Worm (Caenorhabditis elegans): ENCODE results near the gene C07A4.2.

C07A4.2 gene

DNA sequence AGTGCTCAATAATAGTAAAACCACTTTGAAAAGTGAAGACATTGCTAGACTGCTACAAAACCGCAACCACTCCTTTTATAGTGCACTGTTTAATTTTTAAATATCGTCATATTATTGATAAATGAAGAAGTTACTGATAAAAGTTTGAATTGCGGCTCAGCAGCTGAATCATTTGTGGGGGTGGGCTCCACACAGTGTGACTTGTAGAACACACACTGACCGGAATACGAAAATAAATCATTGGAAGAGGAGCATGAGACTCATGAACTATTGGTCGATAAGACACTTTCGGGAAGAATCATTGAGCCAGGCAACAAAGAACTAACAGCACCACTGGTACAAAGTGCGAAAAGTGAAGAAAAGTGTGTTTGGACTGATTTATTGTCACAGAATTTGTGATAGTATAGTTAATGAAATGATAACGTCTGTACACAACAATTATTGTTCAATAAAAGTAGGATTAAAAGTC is 30.0 kb upstream of the C07A4.2 start, which contains the start of gene oac-14 (continued):
- no peak for TF ChIP-seq rpc-1 (optimal IDR thresholded peaks at IDR 0.05)
- TF ChIP-seq rpc-1 (tag; optimal IDR thresholded peaks at IDR 0.05): no peak
- TF ChIP-seq lin-54 (GFP tag; optimal IDR thresholded peaks at IDR 0.05): no peak
- TF ChIP-seq ekl-4 (GFP tag; IDR thresholded peaks at IDR 0.05): no peak

DNA sequence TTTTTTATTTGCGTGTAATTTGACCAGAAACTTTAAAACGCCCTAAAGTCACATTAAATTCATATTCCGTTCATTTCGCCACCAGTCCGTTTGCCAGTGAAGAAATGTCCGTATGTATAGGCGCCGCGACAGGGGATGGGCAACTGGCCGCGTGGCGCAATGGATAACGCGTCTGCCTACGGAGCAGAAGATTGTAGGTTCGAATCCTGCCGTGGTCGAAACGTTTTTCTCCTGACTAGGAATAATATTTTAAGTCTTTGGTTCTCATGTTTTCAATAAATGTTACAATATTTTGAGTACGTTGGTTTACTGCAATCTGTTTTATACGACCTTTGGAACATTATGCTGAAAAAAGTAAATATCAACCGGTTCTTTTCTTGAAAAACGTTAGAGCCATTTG is 27.0 kb upstream of the C07A4.2 start:
- TF ChIP-seq ccch-3 (GFP tag; optimal IDR thresholded peaks at IDR 0.05) (no peak), mcd-1 (GFP tag; IDR thresholded peaks at IDR 0.05) (peak; percentile 62), Y67H2A.10 (GFP tag; conservative IDR thresholded peaks at IDR 0.05) (no peak), madf-10 (tag; optimal IDR thresholded peaks at IDR 0.05) (peak; percentile 59), akir-1 (GFP tag; optimal IDR thresholded peaks at IDR 0.05) (no peak), bed-1 (GFP tag; IDR thresholded peaks at IDR 0.05) (peak; percentile 93; the same call in 1 of the 2 replicates), Y56A3A.18 (GFP tag; IDR thresholded peaks at IDR 0.05) (peak; percentile 87), aptf-3 (GFP tag; IDR thresholded peaks at IDR 0.05) (0 out of 2 replicates have a peak, but pooled peaks have one; percentile 38), ztf-6 (GFP tag; IDR thresholded peaks at IDR 0.05) (peak; percentile 52; the same call in 1 of the 2 replicates), lir-1 (GFP tag; conservative IDR thresholded peaks at IDR 0.05) (no peak), madf-8 (GFP tag; conservative IDR thresholded peaks at IDR 0.05) (no peak), madf-3 (GFP tag; IDR thresholded peaks at IDR 0.05) (peak; percentile 76; the same call in 1 of the 2 replicates), F37B4.10 (GFP tag; IDR thresholded peaks at IDR 0.05) (no peak), unc-62 (GFP tag; optimal IDR thresholded peaks at IDR 0.05) (no peak), T26A5.8 (tag; optimal IDR thresholded peaks at IDR 0.05) (peak; percentile 53), Y53F4B.3 (GFP tag; IDR thresholded peaks at IDR 0.05) (peak; percentile 75; the same call in 1 of the 2 replicates), attf-6 (GFP tag; IDR thresholded peaks at IDR 0.05) (0 out of 2 replicates have a peak, but pooled peaks have one; percentile 31), efl-1 (GFP tag; optimal IDR thresholded peaks at IDR 0.05) (no peak), aptf-2 (GFP tag; conservative IDR thresholded peaks at IDR 0.05) (no peak), rpc-1 (optimal IDR thresholded peaks at IDR 0.05) (peak; percentile 89), rpc-1 (tag; optimal IDR thresholded peaks at IDR 0.05) (peak; percentile 89), ceh-40 (GFP tag; IDR thresholded peaks at IDR 0.05) (peak; percentile 56; the same call in 1 of the 2 replicates), lin-26 (GFP tag; IDR thresholded peaks at IDR 0.05) (peak; percentile 94), zim-3 (tag; optimal IDR thresholded peaks at IDR 0.05) (peak; percentile 51), ceh-58 (GFP tag; IDR thresholded peaks at IDR 0.05) (0 out of 2 replicates have a peak, but pooled peaks have one; percentile 59), lin-40 (tag; optimal IDR thresholded peaks at IDR 0.05) (peak; percentile 76), fkh-3 (tag; optimal IDR thresholded peaks at IDR 0.05) (peak; percentile 46), unc-130 (GFP tag; optimal IDR thresholded peaks at IDR 0.05) (peak; percentile 47), him-1 (tag; optimal IDR thresholded peaks at IDR 0.05) (peak; percentile 89), ztf-22 (GFP tag; optimal IDR thresholded peaks at IDR 0.05) (no peak), F39B2.1 (GFP tag; IDR thresholded peaks at IDR 0.05) (no peak), T07F8.4 (tag; optimal IDR thresholded peaks at IDR 0.05) (peak; percentile 65), let-607 (tag; optimal IDR thresholded peaks at IDR 0.05) (peak; percentile 31 to 53), F33H1.4 (GFP tag; IDR thresholded peaks at IDR 0.05) (no peak), ceh-91 (GFP tag; IDR thresholded peaks at IDR 0.05) (no peak), hmg-20 (GFP tag; IDR thresholded peaks at IDR 0.05) (0 out of 2 replicates have a peak, but pooled peaks have one; percentile 63), ztf-26 (tag; optimal IDR thresholded peaks at IDR 0.05) (peak; percentile 28), lag-1 (GFP tag; IDR thresholded peaks at IDR 0.05) (no peak), tbx-9 (tag; optimal IDR thresholded peaks at IDR 0.05; ENCODE audit: borderline replicate concordance) (no peak), cebp-2 (GFP tag; IDR thresholded peaks at IDR 0.05) (0 out of 2 replicates have a peak, but pooled peaks have one; percentile 73), D2030.7 (GFP tag; IDR thresholded peaks at IDR 0.05) (peak; percentile 81), F55B11.4 (tag; optimal IDR thresholded peaks at IDR 0.05; ENCODE audit: borderline replicate concordance, insufficient read depth) (no peak), C06A6.2 (GFP tag; conservative IDR thresholded peaks at IDR 0.05) (0 out of 2 replicates have a peak, but pooled peaks have one; percentile 29), cebp-1 (GFP tag; IDR thresholded peaks at IDR 0.05) (no peak), cebp-1 (tag; optimal IDR thresholded peaks at IDR 0.05) (peak; percentile 74)
